Fruit fly (Drosophila melanogaster): ENCODE data around the gene Gr64e.

Gene Gr64e

DNA sequence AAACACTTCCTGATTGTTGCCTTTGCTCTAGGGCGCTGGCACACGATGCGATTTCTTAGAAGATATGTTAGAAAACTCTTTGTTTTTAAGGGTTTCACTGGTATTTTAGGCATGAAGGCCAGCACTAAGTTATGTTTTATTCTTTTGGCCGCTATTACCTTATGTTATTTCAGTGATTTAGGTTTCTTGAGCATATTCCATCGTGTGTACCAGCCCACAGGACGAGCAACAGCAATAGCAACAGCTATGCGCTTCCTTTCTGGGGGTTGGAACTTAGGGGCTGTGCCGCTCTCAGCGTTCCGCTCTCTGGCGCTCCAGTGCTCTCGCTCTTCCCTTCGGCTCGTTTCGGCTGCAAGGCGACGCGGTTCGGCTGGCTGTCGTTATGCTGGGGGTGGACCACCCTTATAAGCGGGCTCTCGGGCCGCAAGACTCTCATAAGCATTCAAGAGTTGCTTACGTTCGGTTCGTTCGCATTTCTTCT is 48.4 kb upstream of the Gr64e start, which contains the start of gene scrt (continued):
- TF ChIP-seq hkb (optimal IDR thresholded peaks at IDR 0.05) (no peak), hkb (GFP tag; IDR thresholded peaks at IDR 0.05) (peak; percentile 66), Xbp1 (GFP tag; optimal IDR thresholded peaks at IDR 0.05) (peak; percentile 38), sr (GFP tag; IDR thresholded peaks at IDR 0.05) (no peak), CG12071 (GFP tag; optimal IDR thresholded peaks at IDR 0.05) (no peak), Xrp1 (GFP tag; IDR thresholded peaks at IDR 0.05) (peak; percentile 80; the same call in 1 of the 2 replicates), fd96Cb (tag; optimal IDR thresholded peaks at IDR 0.05) (peak; percentile 25), Atf6 (GFP tag; IDR thresholded peaks at IDR 0.05) (no peak), jigr1 (GFP tag; IDR thresholded peaks at IDR 0.05) (no peak), CG15011 (GFP tag; optimal IDR thresholded peaks at IDR 0.05) (no peak), CG30403 (GFP tag; optimal IDR thresholded peaks at IDR 0.05) (no peak), CG12744 (GFP tag; optimal IDR thresholded peaks at IDR 0.05) (no peak), Rx (GFP tag; IDR thresholded peaks at IDR 0.05) (peak; percentile 51), CG4617 (GFP tag; optimal IDR thresholded peaks at IDR 0.05; ENCODE audit: borderline replicate concordance) (no peak), CG7357 (GFP tag; IDR thresholded peaks at IDR 0.05) (no peak), hth (optimal IDR thresholded peaks at IDR 0.05) (no peak), Meics (GFP tag; optimal IDR thresholded peaks at IDR 0.05) (peak; percentile 35), bowl (GFP tag; IDR thresholded peaks at IDR 0.05) (no peak), Lim3 (GFP tag; IDR thresholded peaks at IDR 0.05) (0 out of 2 replicates have a peak, but pooled peaks have one; percentile 32), Camta (GFP tag; optimal IDR thresholded peaks at IDR 0.05) (peak; percentile 11), al (GFP tag; IDR thresholded peaks at IDR 0.05) (no peak), CG10267 (tag; optimal IDR thresholded peaks at IDR 0.05) (peak; percentile 59), CG10462 (GFP tag; optimal IDR thresholded peaks at IDR 0.05) (no peak), grn (GFP tag; optimal IDR thresholded peaks at IDR 0.05) (no peak), so (GFP tag; IDR thresholded peaks at IDR 0.05) (peak; percentile 25; the same call in 1 of the 3 replicates), CG34422 (GFP tag; IDR thresholded peaks at IDR 0.05) (no peak), Atf3 (GFP tag; optimal IDR thresholded peaks at IDR 0.05) (no peak), HHEX (GFP tag; optimal IDR thresholded peaks at IDR 0.05) (no peak), PHDP (tag; optimal IDR thresholded peaks at IDR 0.05) (peak; percentile 73), zfh1 (GFP tag; IDR thresholded peaks at IDR 0.05) (peak; percentile 76), CG16815 (GFP tag; optimal IDR thresholded peaks at IDR 0.05) (peak; percentile 36), CG9727 (GFP tag; optimal IDR thresholded peaks at IDR 0.05) (peak; percentile 86), disco-r (GFP tag; optimal IDR thresholded peaks at IDR 0.05) (no peak), CG18619 (GFP tag; optimal IDR thresholded peaks at IDR 0.05) (peak; percentile 28), Sox102F (GFP tag; optimal IDR thresholded peaks at IDR 0.05) (peak; percentile 65), BtbVII (GFP tag; optimal IDR thresholded peaks at IDR 0.05) (peak; percentile 28), NK7.1 (GFP tag; optimal IDR thresholded peaks at IDR 0.05) (no peak), CG12659 (GFP tag; optimal IDR thresholded peaks at IDR 0.05) (peak; percentile 35), eve (GFP tag; optimal IDR thresholded peaks at IDR 0.05) (peak in 1 of 2 experiments; percentile 8), Mad (GFP tag; optimal IDR thresholded peaks at IDR 0.05) (no peak), cato (GFP tag; optimal IDR thresholded peaks at IDR 0.05; ENCODE audit: borderline replicate concordance) (no peak), gem (tag; optimal IDR thresholded peaks at IDR 0.05) (peak; percentile 86), fd102C (GFP tag; optimal IDR thresholded peaks at IDR 0.05) (peak; percentile 34), dmrt11E (tag; optimal IDR thresholded peaks at IDR 0.05) (peak; percentile 91), CG17359 (tag; optimal IDR thresholded peaks at IDR 0.05) (peak; percentile 12), D19B (GFP tag; optimal IDR thresholded peaks at IDR 0.05) (no peak), gce (GFP tag; IDR thresholded peaks at IDR 0.05) (0 out of 3 replicates have a peak, but pooled peaks have one; percentile 21), crc (GFP tag; optimal IDR thresholded peaks at IDR 0.05) (no peak), CG32767 (GFP tag; IDR thresholded peaks at IDR 0.05) (peak; percentile 41; the same call in 1 of the 2 replicates), tin (GFP tag; optimal IDR thresholded peaks at IDR 0.05) (peak; percentile 9), CG18011 (GFP tag; optimal IDR thresholded peaks at IDR 0.05) (no peak), Nf-YA (GFP tag; IDR thresholded peaks at IDR 0.05) (no peak)

All from whole organism, embryonic.